Fruit fly (Drosophila melanogaster): ENCODE results near the gene Graf.

The Graf gene

dm6 chrX:15709984-15710750 is 50.4 kb downstream of the Graf start, which contains the start of the genes CG9281 and CG15601 (continued):
- peak; percentile 6 for TF ChIP-seq ac (GFP tag; optimal IDR thresholded peaks at IDR 0.05)
- no peak for TF ChIP-seq CG8388 (GFP tag; optimal IDR thresholded peaks at IDR 0.05)
- peak; percentile 45 for TF ChIP-seq Rfx (GFP tag; IDR thresholded peaks at IDR 0.05)
- TF ChIP-seq CG8290 (GFP tag; optimal IDR thresholded peaks at IDR 0.05): no peak
- peak in 1 of 2 experiments; percentile 59 for TF ChIP-seq CG8290 (tag; optimal IDR thresholded peaks at IDR 0.05)
- peak; percentile 24 for TF ChIP-seq CG12391 (tag; optimal IDR thresholded peaks at IDR 0.05)
- peak; percentile 73 for TF ChIP-seq BEAF-32 (GFP tag; optimal IDR thresholded peaks at IDR 0.05)
- no peak for TF ChIP-seq CG3407 (GFP tag; optimal IDR thresholded peaks at IDR 0.05)
- TF ChIP-seq crp (GFP tag; optimal IDR thresholded peaks at IDR 0.05): peak in 1 of 2 experiments; percentile 39
- TF ChIP-seq dysf (GFP tag; IDR thresholded peaks at IDR 0.05): peak; percentile 32; the same call in 1 of the 3 replicates
- TF ChIP-seq CG13424 (tag; optimal IDR thresholded peaks at IDR 0.05): no peak
- TF ChIP-seq Bdp1 (GFP tag; optimal IDR thresholded peaks at IDR 0.05): no peak
- TF ChIP-seq kni (GFP tag; optimal IDR thresholded peaks at IDR 0.05): no peak
- no peak for TF ChIP-seq lov (optimal IDR thresholded peaks at IDR 0.05)
- TF ChIP-seq lov (GFP tag; IDR thresholded peaks at IDR 0.05): no peak
- peak; percentile 43 for TF ChIP-seq slbo (GFP tag; IDR thresholded peaks at IDR 0.05)
- TF ChIP-seq nmo (GFP tag; optimal IDR thresholded peaks at IDR 0.05): peak; percentile 42
- no peak for TF ChIP-seq CG1602 (GFP tag; optimal IDR thresholded peaks at IDR 0.05)
- TF ChIP-seq HLHmδ (GFP tag; optimal IDR thresholded peaks at IDR 0.05): peak; percentile 64
- TF ChIP-seq CG34224 (GFP tag; IDR thresholded peaks at IDR 0.05; ENCODE audit: partially characterized antibody): no peak
- no peak for TF ChIP-seq pnt (GFP tag; optimal IDR thresholded peaks at IDR 0.05)
- peak; percentile 36 for TF ChIP-seq her (GFP tag; optimal IDR thresholded peaks at IDR 0.05)
- peak; percentile 2 for TF ChIP-seq mirr (GFP tag; optimal IDR thresholded peaks at IDR 0.05)
- TF ChIP-seq cg (GFP tag; optimal IDR thresholded peaks at IDR 0.05): peak; percentile 93
- TF ChIP-seq Myb (GFP tag; optimal IDR thresholded peaks at IDR 0.05): peak; percentile 11
- no peak for TF ChIP-seq pros (GFP tag; optimal IDR thresholded peaks at IDR 0.05)
- TF ChIP-seq cad (GFP tag; optimal IDR thresholded peaks at IDR 0.05): no peak
- TF ChIP-seq B-H1 (GFP tag; IDR thresholded peaks at IDR 0.05): no peak
- TF ChIP-seq CG9797 (GFP tag; optimal IDR thresholded peaks at IDR 0.05): peak; percentile 88
- TF ChIP-seq CTCF (GFP tag; optimal IDR thresholded peaks at IDR 0.05): no peak
- TF ChIP-seq CG3847 (GFP tag; IDR thresholded peaks at IDR 0.05): peak; percentile 37; the same call in 1 of the 2 replicates
- no peak for TF ChIP-seq schlank (tag; optimal IDR thresholded peaks at IDR 0.05)
- TF ChIP-seq Hmr (GFP tag; optimal IDR thresholded peaks at IDR 0.05): no peak
- TF ChIP-seq maf-S (GFP tag; optimal IDR thresholded peaks at IDR 0.05): no peak
- peak; percentile 50 for TF ChIP-seq Dref (GFP tag; IDR thresholded peaks at IDR 0.05)
- TF ChIP-seq pum (GFP tag; optimal IDR thresholded peaks at IDR 0.05): no peak
- TF ChIP-seq sob (GFP tag; IDR thresholded peaks at IDR 0.05): peak; percentile 42; the same call in 1 of the 2 replicates
- TF ChIP-seq cwo (GFP tag; optimal IDR thresholded peaks at IDR 0.05): peak; percentile 7
- no peak for TF ChIP-seq btn (GFP tag; optimal IDR thresholded peaks at IDR 0.05)
- TF ChIP-seq stwl (tag; optimal IDR thresholded peaks at IDR 0.05): no peak
- no peak for TF ChIP-seq D19B (GFP tag; optimal IDR thresholded peaks at IDR 0.05)
- peak; percentile 21 for TF ChIP-seq CG17829 (tag; optimal IDR thresholded peaks at IDR 0.05)
- TF ChIP-seq CG2129 (GFP tag; IDR thresholded peaks at IDR 0.05; ENCODE audit: partially characterized antibody): no peak
- no peak for TF ChIP-seq Asciz (GFP tag; optimal IDR thresholded peaks at IDR 0.05)
- TF ChIP-seq CG10366 (GFP tag; IDR thresholded peaks at IDR 0.05): no peak
- TF ChIP-seq CG12769 (tag; optimal IDR thresholded peaks at IDR 0.05): no peak
- peak; percentile 9; the same call in 1 of the 3 replicates for TF ChIP-seq otp (GFP tag; IDR thresholded peaks at IDR 0.05)
- TF ChIP-seq CG4328 (GFP tag; optimal IDR thresholded peaks at IDR 0.05): peak; percentile 13
- no peak for TF ChIP-seq CG7786 (GFP tag; optimal IDR thresholded peaks at IDR 0.05)
- TF ChIP-seq CG12659 (GFP tag; optimal IDR thresholded peaks at IDR 0.05): peak; percentile 54
